Fruit fly (Drosophila melanogaster) whole organism, prepupa: ENCODE data around the gene CG13137.
A peak's percentile ranks its signal among the peaks of the same experiment; 100 is the strongest.

Experiments
- Blimp-1 ChIP-seq: fragments of 200-800 bp; sonication (Bioruptor generic); optimal IDR thresholded peaks from 3 replicates; lab custom pipeline; 2017; ENCODE audit warnings: missing biosample characterization, missing genetic modification characterization, mild to moderate bottlenecking, moderate library complexity, missing genetic modification reagents
- CG10631 ChIP-seq: fragments of 200-800 bp; sonication (Bioruptor generic); optimal IDR thresholded peaks from 2 replicates; lab custom pipeline; 2016; ENCODE audit warnings: missing biosample characterization, missing genetic modification characterization
- CG11762 ChIP-seq: fragments of 200-800 bp; sonication (Bioruptor generic); optimal IDR thresholded peaks from 3 replicates; lab custom pipeline; 2016; ENCODE audit warnings: missing biosample characterization, missing genetic modification characterization; ENCODE audit not compliant: insufficient read depth
- CG11902 ChIP-seq: fragments of 200-800 bp; sonication (Bioruptor generic); optimal IDR thresholded peaks from 3 replicates; lab custom pipeline; 2016; ENCODE audit warnings: missing biosample characterization, missing genetic modification characterization
- CG1621 ChIP-seq: fragments of 200-800 bp; sonication (Bioruptor generic); optimal IDR thresholded peaks from 3 replicates; lab custom pipeline; 2018; ENCODE audit warnings: missing biosample characterization, mild to moderate bottlenecking, missing genetic modification characterization
- CG31627 ChIP-seq: fragments of 200-800 bp; sonication (Bioruptor generic); optimal IDR thresholded peaks from 3 replicates; lab custom pipeline; 2016; ENCODE audit warnings: missing biosample characterization, missing genetic modification characterization
- CG32006 ChIP-seq: fragments of 200-800 bp; sonication (Bioruptor generic); optimal IDR thresholded peaks from 3 replicates; lab custom pipeline; 2017; ENCODE audit warnings: missing biosample characterization, mild to moderate bottlenecking, missing genetic modification characterization
- CG34406 ChIP-seq: fragments of 200-800 bp; sonication (Bioruptor generic); optimal IDR thresholded peaks from 3 replicates; lab custom pipeline; 2016; ENCODE audit warnings: missing biosample characterization, missing genetic modification characterization
- CG4318 ChIP-seq: fragments of 200-800 bp; sonication (Bioruptor generic); optimal IDR thresholded peaks from 3 replicates; lab custom pipeline; 2017; ENCODE audit warnings: missing biosample characterization, mild to moderate bottlenecking, missing genetic modification characterization
- CG6276 ChIP-seq: fragments of 200-800 bp; sonication (Bioruptor generic); optimal IDR thresholded peaks from 2 replicates; lab custom pipeline; 2017; ENCODE audit warnings: missing biosample characterization, mild to moderate bottlenecking, missing genetic modification characterization
- CG6808 ChIP-seq: fragments of 200-800 bp; sonication (Bioruptor generic); optimal IDR thresholded peaks from 3 replicates; lab custom pipeline; 2017; ENCODE audit warnings: missing biosample characterization, missing genetic modification characterization, mild to moderate bottlenecking, moderate library complexity, missing genetic modification reagents
- CG6854 ChIP-seq: fragments of 200-800 bp; sonication (Bioruptor generic); optimal IDR thresholded peaks from 2 replicates; lab custom pipeline; 2017; ENCODE audit warnings: missing biosample characterization, mild to moderate bottlenecking, missing genetic modification characterization
- CG7368 ChIP-seq: fragments of 200-800 bp; sonication (Bioruptor generic); optimal IDR thresholded peaks from 3 replicates; lab custom pipeline; 2016; ENCODE audit warnings: missing biosample characterization, missing genetic modification characterization
- CG8119 ChIP-seq: fragments of 200-800 bp; sonication (Bioruptor generic); IDR thresholded peaks from 3 replicates; pipeline ENCODE4 v1.3.6; 2022; ENCODE audit warnings: missing biosample characterization, missing genetic modification characterization
- CG9139 ChIP-seq: fragments of 200-800 bp; sonication (Bioruptor generic); optimal IDR thresholded peaks from 3 replicates; lab custom pipeline; 2017; ENCODE audit warnings: missing biosample characterization, mild to moderate bottlenecking, missing genetic modification characterization
- Eip75B ChIP-seq: fragments of 200-800 bp; sonication (Bioruptor generic); optimal IDR thresholded peaks from 3 replicates; lab custom pipeline; 2016; ENCODE audit warnings: missing biosample characterization, missing genetic modification characterization
- Eip78C ChIP-seq: fragments of 200-800 bp; sonication (Bioruptor generic); peaks from one replicate; lab custom pipeline; 2016; ENCODE audit warnings: missing biosample characterization, missing genetic modification characterization
- Eip93F ChIP-seq: fragments of 200-800 bp; sonication (Bioruptor generic); optimal IDR thresholded peaks from 2 replicates; lab custom pipeline; 2016; ENCODE audit warnings: missing biosample characterization, mild to moderate bottlenecking, missing genetic modification characterization
- Ets21C ChIP-seq: fragments of 200-800 bp; sonication (Bioruptor generic); optimal IDR thresholded peaks from 3 replicates; lab custom pipeline; 2016; ENCODE audit warnings: missing biosample characterization, missing genetic modification characterization
- Ets96B ChIP-seq: fragments of 200-800 bp; optimal IDR thresholded peaks from 2 replicates; lab custom pipeline; 2019; ENCODE audit warnings: missing biosample characterization, mild to moderate bottlenecking, missing genetic modification characterization, moderate library complexity
- Gug ChIP-seq: fragments of 200-800 bp; sonication (Bioruptor generic); IDR thresholded peaks from 2 replicates; pipeline ENCODE4 v1.3.6; 2022; ENCODE audit warnings: missing biosample characterization, missing genetic modification characterization
- Hr39 ChIP-seq: fragments of 200-800 bp; sonication (Bioruptor generic); optimal IDR thresholded peaks from 2 replicates; lab custom pipeline; 2016; ENCODE audit warnings: missing biosample characterization, missing genetic modification characterization
- Met ChIP-seq: fragments of 200-800 bp; sonication (Bioruptor generic); optimal IDR thresholded peaks from 3 replicates; lab custom pipeline; 2016; ENCODE audit warnings: missing biosample characterization, missing genetic modification characterization
- OdsH ChIP-seq: fragments of 200-800 bp; sonication (Bioruptor generic); optimal IDR thresholded peaks from 3 replicates; lab custom pipeline; 2016; ENCODE audit warnings: missing biosample characterization, missing genetic modification characterization
- Smox ChIP-seq: fragments of 200-800 bp; sonication (Bioruptor generic); optimal IDR thresholded peaks from 3 replicates; lab custom pipeline; 2016; ENCODE audit warnings: missing biosample characterization, missing genetic modification characterization
- achi ChIP-seq: fragments of 200-800 bp; sonication (Bioruptor generic); optimal IDR thresholded peaks from 3 replicates; lab custom pipeline; 2016; ENCODE audit warnings: missing biosample characterization, missing genetic modification characterization
- esn ChIP-seq: fragments of 200-800 bp; sonication (Bioruptor generic); optimal IDR thresholded peaks from 2 replicates; lab custom pipeline; 2016; ENCODE audit warnings: missing biosample characterization, mild to moderate bottlenecking, missing genetic modification characterization, moderate library complexity
- fd59A ChIP-seq: fragments of 200-800 bp; sonication (Bioruptor generic); optimal IDR thresholded peaks from 2 replicates; lab custom pipeline; 2017; ENCODE audit warnings: missing biosample characterization, mild to moderate bottlenecking, missing genetic modification characterization, missing genetic modification reagents
- fkh ChIP-seq: fragments of 200-800 bp; sonication (Bioruptor generic); optimal IDR thresholded peaks from 3 replicates; lab custom pipeline; 2017; ENCODE audit warnings: missing biosample characterization, mild to moderate bottlenecking, missing genetic modification characterization, moderate library complexity
- net ChIP-seq: fragments of 200-800 bp; sonication (Bioruptor generic); optimal IDR thresholded peaks from 3 replicates; lab custom pipeline; 2016; ENCODE audit warnings: missing biosample characterization, missing genetic modification characterization
- pdm3 ChIP-seq: fragments of 200-800 bp; sonication (Bioruptor generic); optimal IDR thresholded peaks from 3 replicates; lab custom pipeline; 2016; ENCODE audit warnings: missing biosample characterization, missing genetic modification characterization
- salr ChIP-seq, 2 experiments: fragments of 200-800 bp; sonication (Bioruptor generic); optimal IDR thresholded peaks; 3 replicates each; lab custom pipeline; 2016 to 2018; ENCODE audit warnings: missing biosample characterization in 2 of 2, missing genetic modification characterization in 2 of 2, mild to moderate bottlenecking in 1 of 2
- svp ChIP-seq: fragments of 200-800 bp; sonication (Bioruptor generic); peaks from one replicate; lab custom pipeline; 2016; ENCODE audit warnings: missing biosample characterization, missing genetic modification characterization
- vri ChIP-seq: fragments of 200-800 bp; sonication (Bioruptor generic); optimal IDR thresholded peaks from 3 replicates; lab custom pipeline; 2016; ENCODE audit warnings: missing biosample characterization, mild to moderate bottlenecking, missing genetic modification characterization

The CG13137 gene

DNA sequence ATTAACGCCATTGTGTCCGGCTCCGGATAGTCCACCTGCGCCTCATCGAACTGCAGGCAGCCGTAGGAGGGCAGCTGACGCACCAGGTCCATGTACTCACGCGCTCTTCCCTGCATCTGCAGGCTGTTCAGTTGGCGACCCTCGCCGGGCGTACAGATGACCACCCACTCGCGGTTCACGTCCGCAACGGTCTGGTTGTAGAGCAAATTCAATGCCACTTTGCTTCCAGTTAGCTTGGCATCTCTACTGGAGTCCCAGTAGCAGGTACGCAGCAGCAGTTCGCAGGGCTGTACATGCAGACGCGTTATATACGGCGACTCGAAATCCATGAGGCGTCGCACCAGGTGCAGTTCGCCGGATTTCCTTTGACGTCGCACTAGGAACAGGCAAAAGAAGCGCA is 33.4 kb downstream of the CG13137 start:
- TF ChIP-seq Gug (no peak), CG1621 (no peak), vri (GFP tag; lab: Kevin White, UChicago) (no peak), esn (GFP tag; lab: Kevin White, UChicago) (no peak), net (GFP tag; lab: Kevin White, UChicago) (no peak), Smox (GFP tag; lab: Kevin White, UChicago) (no peak), fd59A (GFP tag; lab: Kevin White, UChicago) (no peak), Ets21C (GFP tag; lab: Kevin White, UChicago) (no peak), achi (no peak), CG32006 (GFP tag; lab: Kevin White, UChicago) (no peak), Ets96B (tag; lab: Kevin White, UChicago) (no peak)

DNA sequence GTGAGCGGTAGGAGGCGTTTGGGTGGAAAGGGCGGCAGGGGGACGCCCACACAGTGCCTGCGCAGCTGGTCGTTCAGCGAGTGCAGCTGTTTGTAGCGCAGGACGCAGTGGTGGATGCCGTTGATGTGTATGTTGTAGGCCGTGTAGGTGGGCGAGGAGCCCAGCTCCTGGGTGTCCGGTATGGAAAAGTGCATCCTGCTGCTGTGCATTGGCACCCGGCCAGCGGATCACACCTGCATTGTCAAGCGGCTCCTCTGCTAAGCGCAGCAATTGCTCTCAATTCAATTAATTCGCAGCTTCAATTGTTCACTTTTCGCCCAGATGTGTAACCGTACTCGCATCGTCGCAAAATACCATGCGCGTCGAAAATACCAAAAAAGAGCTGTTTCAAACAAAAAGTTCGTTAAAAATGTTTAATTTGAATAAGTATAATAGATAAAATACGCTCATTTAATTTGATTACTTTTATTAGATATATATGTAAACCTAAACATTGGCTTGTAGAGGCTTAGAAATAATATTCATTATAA is 34.2 kb downstream of the CG13137 start, which contains the start of gene Snx17:
Snx17 (minus strand) TSS at position 329 of the 530 bp plus-strand sequence.
- TF ChIP-seq Hr39 (GFP tag; lab: Kevin White, UChicago) = no peak
- no peak for TF ChIP-seq svp (GFP tag; lab: Kevin White, UChicago)
- TF ChIP-seq OdsH = no peak
- TF ChIP-seq pdm3 (GFP tag; lab: Kevin White, UChicago) = no peak
- TF ChIP-seq achi = no peak
- TF ChIP-seq Blimp-1 (GFP tag; lab: Kevin White, UChicago) = no peak
- TF ChIP-seq CG34406 (GFP tag; lab: Kevin White, UChicago) = no peak
- no peak for TF ChIP-seq CG10631 (GFP tag; lab: Kevin White, UChicago)
- no peak for TF ChIP-seq CG31627 (GFP tag; lab: Kevin White, UChicago)
- no peak for TF ChIP-seq CG11762 (GFP tag; lab: Kevin White, UChicago)
- no peak for TF ChIP-seq Eip75B
- no peak for TF ChIP-seq CG6276 (GFP tag; lab: Kevin White, UChicago)
- TF ChIP-seq CG4318 (GFP tag; lab: Kevin White, UChicago) = no peak
- no peak for TF ChIP-seq CG6854 (GFP tag; lab: Kevin White, UChicago)
- TF ChIP-seq CG6808 (GFP tag; lab: Kevin White, UChicago) = no peak
- TF ChIP-seq CG9139 = no peak
- TF ChIP-seq esn (GFP tag; lab: Kevin White, UChicago) = no peak

DNA sequence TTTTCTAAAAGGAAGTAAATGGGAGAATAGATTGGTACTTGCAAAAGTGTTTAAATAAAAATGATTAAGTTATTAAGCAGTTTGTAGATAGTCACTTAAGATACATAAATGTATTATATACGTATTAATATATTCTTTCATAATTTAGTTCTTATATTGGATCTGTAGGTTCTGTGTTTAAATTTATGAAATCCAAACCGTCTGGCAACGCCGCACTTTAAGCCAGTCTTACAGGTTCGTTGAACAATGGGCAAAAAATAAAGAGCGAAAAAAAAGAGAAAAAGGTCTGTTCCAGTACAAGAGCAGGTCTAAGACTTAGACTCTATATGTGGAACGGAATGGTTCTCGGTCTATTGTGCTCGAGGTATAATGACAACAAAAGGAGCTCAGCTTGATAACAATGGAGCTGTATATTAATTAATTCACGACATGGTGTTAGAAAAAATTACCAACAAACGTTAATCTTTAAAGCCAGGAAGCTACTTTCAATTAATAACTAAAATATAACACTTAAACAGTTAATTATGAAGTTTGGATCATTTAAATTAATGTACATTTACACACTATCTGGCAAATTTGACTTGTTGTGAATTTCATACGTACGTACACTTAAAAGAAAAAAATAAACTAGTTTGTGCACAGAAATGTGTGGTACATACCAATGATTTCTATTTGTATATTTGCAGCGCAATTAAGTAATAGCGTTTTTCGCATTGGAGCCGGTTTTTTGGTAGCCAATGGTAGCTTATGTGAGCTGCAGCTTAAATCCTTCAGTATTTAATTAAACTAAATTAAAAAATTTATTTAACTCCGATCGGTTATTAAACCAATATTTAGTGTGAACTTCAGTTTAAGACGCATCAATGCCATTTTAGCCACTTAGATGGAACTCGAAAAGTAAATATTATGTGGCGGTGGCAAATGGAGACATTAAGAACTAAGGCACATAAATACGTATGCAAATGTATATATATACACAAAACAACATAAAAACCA is 36.6 kb downstream of the CG13137 start, which contains the start of gene CG5731:
CG5731 (minus strand) TSS at position 946 of the 996 bp plus-strand sequence.
- TF ChIP-seq CG6854 (GFP tag; lab: Kevin White, UChicago) = no peak
- TF ChIP-seq CG11762 (GFP tag; lab: Kevin White, UChicago) = no peak
- no peak for TF ChIP-seq CG11902
- TF ChIP-seq CG7368 (GFP tag; lab: Kevin White, UChicago) = no peak
- no peak for TF ChIP-seq CG4318 (GFP tag; lab: Kevin White, UChicago)
- peak; percentile 70 for TF ChIP-seq Eip78C
- no peak for TF ChIP-seq salr (GFP tag; optimal IDR thresholded peaks at IDR 0.05; lab: Kevin White, UChicago)
- TF ChIP-seq CG9139 = no peak
- TF ChIP-seq Eip93F = no peak
- TF ChIP-seq CG8119 = no peak
- TF ChIP-seq Met (GFP tag; lab: Kevin White, UChicago) = no peak
- peak; percentile 31 for TF ChIP-seq CG10631 (GFP tag; lab: Kevin White, UChicago)
- TF ChIP-seq fkh (GFP tag; lab: Kevin White, UChicago) = peak; percentile 41
- no peak for TF ChIP-seq CG6808 (GFP tag; lab: Kevin White, UChicago)
- no peak for TF ChIP-seq vri (GFP tag; lab: Kevin White, UChicago)
- no peak for TF ChIP-seq Ets21C (GFP tag; lab: Kevin White, UChicago)
- TF ChIP-seq, all 60 proteins: peak for 3
